Worm (Caenorhabditis elegans) whole organism, young adult: ENCODE data around the gene Y65A5A.2.
A peak's percentile ranks its signal among the peaks of the same experiment; 100 is the strongest.

Source experiments
- B0019.2 ChIP-seq: fragments of 200-800 bp; sonication (Bioruptor generic); conservative IDR thresholded peaks from 2 replicates; pipeline ENCODE4 v1.3.6; 2022; ENCODE audit warnings: missing genetic modification reagents, missing genetic modification characterization, missing compliant biosample characterization
- C06A6.2 ChIP-seq: fragments of 200-800 bp; sonication (Bioruptor generic); conservative IDR thresholded peaks from 2 replicates; pipeline ENCODE4 v1.3.6; 2022; ENCODE audit warnings: missing genetic modification characterization, missing compliant biosample characterization
- F23B12.7 ChIP-seq: sonication (generic microtip); optimal IDR thresholded peaks from 2 replicates; lab custom pipeline; 2017; ENCODE audit warnings: missing genetic modification characterization, mild to moderate bottlenecking, missing compliant biosample characterization, antibody characterized with exemption, moderate library complexity; ENCODE audit not compliant: insufficient read depth
- F49E8.2 ChIP-seq: sonication (generic microtip); optimal IDR thresholded peaks from 3 replicates; lab custom pipeline; 2017; ENCODE audit warnings: missing genetic modification characterization, mild to moderate bottlenecking, missing compliant biosample characterization, antibody characterized with exemption, moderate library complexity; ENCODE audit not compliant: insufficient read depth
- Y79H2A.3 ChIP-seq: fragments of 200-800 bp; sonication (Bioruptor generic); conservative IDR thresholded peaks from 2 replicates; pipeline ENCODE4 v1.3.6; 2022; ENCODE audit warnings: missing genetic modification reagents, missing genetic modification characterization, missing compliant biosample characterization
- akir-1 ChIP-seq: fragments of 200-800 bp; sonication (Bioruptor generic); optimal IDR thresholded peaks from 2 replicates; lab custom pipeline; 2018; ENCODE audit warnings: mild to moderate bottlenecking, missing genetic modification characterization, moderate library complexity, missing compliant biosample characterization
- aptf-2 ChIP-seq: fragments of 200-800 bp; sonication (Bioruptor generic); conservative IDR thresholded peaks from 2 replicates; pipeline ENCODE4 v1.3.6; 2022; ENCODE audit warnings: missing genetic modification reagents, missing genetic modification characterization, missing compliant biosample characterization
- atf-7 ChIP-seq: sonication (generic microtip); optimal IDR thresholded peaks from 2 replicates; lab custom pipeline; 2017; ENCODE audit warnings: mild to moderate bottlenecking, missing genetic modification characterization, missing compliant biosample characterization
- attf-5 ChIP-seq: fragments of 200-800 bp; sonication (Bioruptor generic); optimal IDR thresholded peaks from 2 replicates; lab custom pipeline; 2018; ENCODE audit warnings: mild to moderate bottlenecking, missing genetic modification characterization, missing compliant biosample characterization
- attf-6 ChIP-seq: fragments of 200-800 bp; sonication (Bioruptor generic); IDR thresholded peaks from 2 replicates; pipeline ENCODE4 v1.3.6; 2022; ENCODE audit warnings: missing genetic modification reagents, missing genetic modification characterization, missing compliant biosample characterization
- ceh-40 ChIP-seq: fragments of 200-800 bp; sonication (Bioruptor generic); IDR thresholded peaks from 2 replicates; pipeline ENCODE4 v1.3.6; 2022; ENCODE audit warnings: missing genetic modification characterization, missing compliant biosample characterization
- dpl-1 ChIP-seq: fragments of 150-350 bp; optimal IDR thresholded peaks from 2 replicates; lab custom pipeline; 2014; ENCODE audit warnings: missing biosample characterization, missing genetic modification reagents, missing genetic modification characterization
- efl-1 ChIP-seq: fragments of 150-350 bp; optimal IDR thresholded peaks from 2 replicates; lab custom pipeline; 2014; ENCODE audit warnings: missing biosample characterization, missing genetic modification reagents, missing genetic modification characterization
- fkh-3 ChIP-seq: sonication (generic microtip); optimal IDR thresholded peaks from 2 replicates; lab custom pipeline; 2016; ENCODE audit warnings: mild to moderate bottlenecking, missing genetic modification characterization, missing compliant biosample characterization
- gei-17 ChIP-seq: fragments of 200-800 bp; sonication (Bioruptor generic); optimal IDR thresholded peaks from 2 replicates; lab custom pipeline; 2018; ENCODE audit warnings: mild to moderate bottlenecking, missing genetic modification characterization, missing compliant biosample characterization
- hlh-12 ChIP-seq: sonication (generic microtip); optimal IDR thresholded peaks from 2 replicates; lab custom pipeline; 2016; ENCODE audit warnings: missing genetic modification characterization, missing compliant biosample characterization
- lin-54 ChIP-seq: fragments of 200-800 bp; sonication (Bioruptor generic); optimal IDR thresholded peaks from 2 replicates; lab custom pipeline; 2018; ENCODE audit warnings: mild to moderate bottlenecking, missing genetic modification characterization, missing compliant biosample characterization
- lsl-1 ChIP-seq: fragments of 200-800 bp; sonication (Bioruptor generic); optimal IDR thresholded peaks from 2 replicates; lab custom pipeline; 2018; ENCODE audit warnings: mild to moderate bottlenecking, missing genetic modification characterization, moderate library complexity, missing compliant biosample characterization
- madf-8 ChIP-seq: fragments of 200-800 bp; sonication (Bioruptor generic); conservative IDR thresholded peaks from 2 replicates; pipeline ENCODE4 v1.3.6; 2022; ENCODE audit warnings: missing genetic modification reagents, missing genetic modification characterization, missing compliant biosample characterization
- mxl-1 ChIP-seq: sonication (generic microtip); optimal IDR thresholded peaks from 2 replicates; lab custom pipeline; 2016; ENCODE audit warnings: missing genetic modification characterization, missing compliant biosample characterization
- nfya-1 ChIP-seq: sonication (generic microtip); optimal IDR thresholded peaks from 2 replicates; lab custom pipeline; 2017; ENCODE audit warnings: antibody characterized with exemption, missing compliant biosample characterization, missing genetic modification characterization, borderline replicate concordance; ENCODE audit not compliant: insufficient read depth
- nfya-2 ChIP-seq: fragments of 200-800 bp; sonication (Bioruptor generic); IDR thresholded peaks from 2 replicates; pipeline ENCODE4 v1.3.6; 2022; ENCODE audit warnings: missing genetic modification reagents, missing genetic modification characterization, missing compliant biosample characterization
- pbrm-1 ChIP-seq: fragments of 200-800 bp; sonication (Bioruptor generic); IDR thresholded peaks from 2 replicates; pipeline ENCODE4 v1.3.6; 2022; ENCODE audit warnings: missing genetic modification reagents, missing genetic modification characterization, missing compliant biosample characterization
- rpc-1 ChIP-seq, 2 experiments: fragments of 150-350 bp in 1 of 2; sonication (generic microtip) in 1 of 2; optimal IDR thresholded peaks; 2 replicates each; lab custom pipeline; 2014 to 2018; ENCODE audit warnings: missing biosample characterization in 1 of 2, missing genetic modification characterization in 1 of 2, missing genetic modification reagents in 1 of 2, missing genotype in 1 of 2
- sea-2 ChIP-seq: fragments of 200-800 bp; sonication (Bioruptor generic); IDR thresholded peaks from 2 replicates; pipeline ENCODE4 v1.3.6; 2022; ENCODE audit warnings: missing genetic modification characterization, missing compliant biosample characterization
- snpc-1.1 ChIP-seq: sonication (generic microtip); optimal IDR thresholded peaks from 2 replicates; lab custom pipeline; 2017; ENCODE audit warnings: missing genetic modification characterization, mild to moderate bottlenecking, missing compliant biosample characterization, antibody characterized with exemption, moderate library complexity, missing genotype, missing genetic modification reagents; ENCODE audit not compliant: insufficient read depth
- snpc-1.3 ChIP-seq: sonication (generic microtip); optimal IDR thresholded peaks from 2 replicates; lab custom pipeline; 2017; ENCODE audit warnings: missing genetic modification characterization, mild to moderate bottlenecking, missing compliant biosample characterization, antibody characterized with exemption, moderate library complexity, missing genotype, missing genetic modification reagents; ENCODE audit not compliant: insufficient read depth
- snpc-4 ChIP-seq, 5 experiments: fragments of 150-350 bp in 1 of 5; sonication (generic microtip) in 4 of 5; optimal IDR thresholded peaks; 2 replicates each; lab custom pipeline; 2014 to 2018; ENCODE audit warnings: missing genetic modification characterization in 5 of 5, missing biosample characterization in 3 of 5, antibody characterized with exemption in 2 of 5, mild to moderate bottlenecking in 2 of 5, missing compliant biosample characterization in 2 of 5, missing genotype in 2 of 5, moderate library complexity in 2 of 5, missing genetic modification reagents in 1 of 5
- somi-1 ChIP-seq: fragments of 200-800 bp; sonication (Bioruptor generic); optimal IDR thresholded peaks from 2 replicates; lab custom pipeline; 2018; ENCODE audit warnings: mild to moderate bottlenecking, missing genetic modification characterization, missing compliant biosample characterization
- tbx-9 ChIP-seq: sonication (generic microtip); optimal IDR thresholded peaks from 2 replicates; lab custom pipeline; 2016; ENCODE audit warnings: borderline replicate concordance, missing genetic modification characterization, inconsistent platforms, missing compliant biosample characterization
- tlf-1 ChIP-seq: fragments of 200-800 bp; sonication (Bioruptor generic); optimal IDR thresholded peaks from 2 replicates; lab custom pipeline; 2018; ENCODE audit warnings: mild to moderate bottlenecking, missing genetic modification characterization, missing compliant biosample characterization
- unc-130 ChIP-seq: sonication (generic microtip); optimal IDR thresholded peaks from 2 replicates; lab custom pipeline; 2016; ENCODE audit warnings: missing genetic modification reagents, missing genetic modification characterization, missing compliant biosample characterization
- xnd-1 ChIP-seq: sonication (generic microtip); optimal IDR thresholded peaks from 2 replicates; lab custom pipeline; 2016; ENCODE audit warnings: missing genotype, missing genetic modification reagents, missing genetic modification characterization, missing compliant biosample characterization
- zfh-2 ChIP-seq: fragments of 200-800 bp; sonication (Bioruptor generic); conservative IDR thresholded peaks from 2 replicates; pipeline ENCODE4 v1.3.6; 2022; ENCODE audit warnings: missing genetic modification reagents, missing genetic modification characterization, missing compliant biosample characterization
- ztf-18 ChIP-seq: sonication (generic microtip); optimal IDR thresholded peaks from 2 replicates; lab custom pipeline; 2016; ENCODE audit warnings: missing genotype, mild to moderate bottlenecking, missing genetic modification characterization, missing compliant biosample characterization
- ztf-26 ChIP-seq: sonication (generic microtip); optimal IDR thresholded peaks from 2 replicates; lab custom pipeline; 2017; ENCODE audit warnings: missing genetic modification characterization, missing compliant biosample characterization
- ztf-3 ChIP-seq: fragments of 200-800 bp; sonication (Bioruptor generic); optimal IDR thresholded peaks from 2 replicates; lab custom pipeline; 2018; ENCODE audit warnings: mild to moderate bottlenecking, missing genetic modification characterization, missing compliant biosample characterization

Gene Y65A5A.2

DNA sequence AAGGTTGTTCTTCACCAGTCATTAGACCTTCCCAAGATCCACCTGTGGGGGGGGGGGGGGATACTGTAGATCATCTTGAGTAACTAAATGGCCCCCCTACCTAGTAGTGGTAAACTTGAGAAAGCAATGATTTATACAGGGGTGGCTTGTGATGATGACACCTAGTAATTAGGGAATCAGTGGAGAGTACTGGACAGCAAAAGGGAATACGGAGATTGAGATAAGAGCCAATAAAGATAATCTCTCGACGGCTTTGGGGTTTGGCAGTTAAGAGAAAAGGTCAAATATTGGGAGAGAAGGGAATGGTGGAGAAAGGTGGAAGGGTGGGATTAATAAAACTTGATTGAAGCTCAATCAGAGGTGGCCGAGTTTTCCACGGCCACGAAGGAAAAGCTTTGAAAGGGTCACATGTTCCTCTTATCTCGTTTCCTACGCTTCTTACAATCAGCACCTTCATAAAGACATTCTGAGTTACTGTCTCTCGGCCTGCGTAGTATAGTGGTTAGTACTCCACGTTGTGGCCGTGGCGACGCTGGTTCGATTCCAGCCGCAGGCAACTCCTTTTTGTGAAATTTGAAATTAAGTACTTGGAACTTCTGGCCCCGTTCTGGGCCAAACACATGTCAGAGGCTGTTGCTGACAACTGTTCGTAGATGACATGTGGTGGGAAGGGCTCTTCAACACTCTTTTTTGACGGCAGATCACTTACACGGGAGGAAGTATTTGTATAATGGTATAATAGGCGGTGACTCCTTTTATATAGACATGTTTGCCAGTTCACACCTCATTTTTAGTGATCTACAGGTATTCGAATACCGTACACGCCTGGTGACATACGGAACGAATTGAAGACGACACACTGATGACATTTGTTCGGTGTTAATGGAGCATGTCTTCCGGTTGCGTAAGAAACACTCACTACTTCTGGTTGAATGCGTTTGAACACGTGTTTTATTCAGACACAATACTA is 11.1 kb upstream of the Y65A5A.2 start (continued):
- TF ChIP-seq F23B12.7 (tag; lab: Kevin White, UChicago), result peak; percentile 74
- no peak for TF ChIP-seq ztf-3
- peak; percentile 52 for TF ChIP-seq tbx-9
- no peak for TF ChIP-seq nfya-2 (GFP tag; lab: Robert Waterston, UW)
- no peak for TF ChIP-seq C06A6.2 (GFP tag; lab: Robert Waterston, UW)
- TF ChIP-seq ztf-18 (tag; lab: Kevin White, UChicago), result peak; percentile 86
- TF ChIP-seq Y79H2A.3, result no peak
- peak; percentile 5 for TF ChIP-seq ztf-26 (tag; lab: Kevin White, UChicago)
- peak; percentile 39 for TF ChIP-seq lsl-1 (GFP tag; lab: Kevin White, UChicago)
- TF ChIP-seq xnd-1 (tag; lab: Kevin White, UChicago), result no peak
- no peak for TF ChIP-seq hlh-12 (tag; lab: Kevin White, UChicago)
- TF ChIP-seq dpl-1 (GFP tag; lab: Kevin White, UChicago), result no peak
- no peak for TF ChIP-seq nfya-1 (tag; lab: Kevin White, UChicago)
- no peak for TF ChIP-seq sea-2 (GFP tag; lab: Robert Waterston, UW)
- TF ChIP-seq attf-5 (GFP tag; lab: Kevin White, UChicago), result peak; percentile 46
- peak; percentile 50 for TF ChIP-seq F49E8.2 (tag; lab: Kevin White, UChicago)
- peak; percentile 89 for TF ChIP-seq snpc-4 (GFP tag; optimal IDR thresholded peaks at IDR 0.05; lab: Kevin White, UChicago)
- peak in 3 of 4 experiments; percentile 76 to 96 (median 88) for TF ChIP-seq snpc-4 (tag; optimal IDR thresholded peaks at IDR 0.05; lab: Kevin White, UChicago)
- no peak for TF ChIP-seq akir-1 (GFP tag; lab: Kevin White, UChicago)
- peak; percentile 90 for TF ChIP-seq pbrm-1
- TF ChIP-seq snpc-1.1, result no peak
- peak; percentile 61 for TF ChIP-seq mxl-1 (tag; lab: Kevin White, UChicago)
- peak; percentile 5 for TF ChIP-seq atf-7 (tag; lab: Kevin White, UChicago)
- peak; percentile 89 for TF ChIP-seq rpc-1 (optimal IDR thresholded peaks at IDR 0.05; lab: Kevin White, UChicago)
- peak; percentile 91 for TF ChIP-seq rpc-1 (tag; optimal IDR thresholded peaks at IDR 0.05; lab: Kevin White, UChicago)
- TF ChIP-seq madf-8 (GFP tag; lab: Robert Waterston, UW), result no peak
- no peak for TF ChIP-seq aptf-2 (GFP tag; lab: Robert Waterston, UW)
- TF ChIP-seq snpc-1.3 (tag; lab: Kevin White, UChicago), result peak; percentile 69
- no peak for TF ChIP-seq zfh-2
- TF ChIP-seq unc-130 (GFP tag; lab: Kevin White, UChicago), result peak; percentile 61
- no peak for TF ChIP-seq fkh-3 (tag; lab: Kevin White, UChicago)
- TF ChIP-seq somi-1 (GFP tag; lab: Kevin White, UChicago), result peak; percentile 37
- TF ChIP-seq gei-17 (GFP tag; lab: Kevin White, UChicago), result no peak
- TF ChIP-seq tlf-1 (GFP tag; lab: Kevin White, UChicago), result no peak
- no peak; the same call in 1 of the 2 replicates for TF ChIP-seq B0019.2 (GFP tag; lab: Robert Waterston, UW)

DNA sequence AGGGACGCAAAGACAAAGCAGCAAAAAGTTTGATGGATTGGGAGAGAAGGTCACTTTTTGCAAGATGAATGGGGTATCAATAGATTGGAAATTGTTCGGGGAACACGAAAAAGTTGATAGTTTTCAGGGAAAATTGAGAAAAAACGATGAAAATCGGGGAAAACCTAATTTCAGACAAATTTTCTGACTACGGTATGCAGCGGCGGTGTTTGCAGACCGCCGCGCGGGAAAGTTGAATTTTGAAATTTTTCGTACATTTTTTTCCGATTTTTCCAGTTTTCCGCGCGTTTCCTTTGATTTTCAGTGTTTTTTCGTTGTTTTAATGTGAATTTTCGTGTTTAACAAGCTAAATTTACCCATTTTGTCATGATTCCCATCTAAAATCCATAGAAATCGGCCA is 10.4 kb upstream of the Y65A5A.2 start:
- TF ChIP-seq efl-1 (GFP tag; lab: Kevin White, UChicago) (peak; percentile 77), attf-6 (GFP tag; lab: Robert Waterston, UW) (0 out of 2 replicates have a peak, but pooled peaks have one; percentile 41), snpc-1.3 (tag; lab: Kevin White, UChicago) (no peak), lin-54 (GFP tag; lab: Kevin White, UChicago) (peak; percentile 8), lsl-1 (GFP tag; lab: Kevin White, UChicago) (peak; percentile 64), snpc-4 (GFP tag; optimal IDR thresholded peaks at IDR 0.05; lab: Kevin White, UChicago) (no peak), snpc-4 (tag; optimal IDR thresholded peaks at IDR 0.05; lab: Kevin White, UChicago) (peak in 2 of 4 experiments; percentile 4 to 47), ceh-40 (no peak)
